Fruit fly (Drosophila melanogaster): ENCODE data around the gene Miro.

Miro gene

DNA sequence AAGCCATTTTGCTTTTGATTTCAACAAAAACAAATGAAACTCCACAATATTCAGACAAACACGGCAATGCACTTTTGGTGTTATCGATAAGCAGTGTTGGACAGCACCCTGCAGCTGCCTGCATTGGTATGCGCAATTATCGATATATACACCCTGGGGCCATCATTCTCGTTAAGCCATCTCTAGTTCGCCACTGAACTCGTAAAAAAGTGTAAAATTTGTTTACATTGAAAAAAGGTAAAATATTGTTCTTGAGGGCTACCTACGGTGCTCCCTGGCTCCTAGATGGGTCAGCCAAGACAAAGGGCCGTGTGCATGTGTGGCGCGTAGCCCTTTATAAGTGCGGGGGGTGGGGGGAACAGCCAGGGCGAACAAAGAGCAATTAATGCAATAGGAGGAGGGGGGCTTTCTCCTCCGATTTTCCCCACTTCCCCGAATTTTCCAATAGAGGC, 52.1 kb downstream of the Miro start, which contains the start of the genes CG13603 and CG5902 (continued):
- TF ChIP-seq CG14965 (GFP tag; optimal IDR thresholded peaks at IDR 0.05; ENCODE audit: borderline replicate concordance), result no peak
- TF ChIP-seq Max (GFP tag; optimal IDR thresholded peaks at IDR 0.05), result no peak
- TF ChIP-seq tll (GFP tag; optimal IDR thresholded peaks at IDR 0.05), result no peak
- TF ChIP-seq grn (GFP tag; optimal IDR thresholded peaks at IDR 0.05), result no peak
- TF ChIP-seq CG15514 (GFP tag; optimal IDR thresholded peaks at IDR 0.05), result peak; percentile 73
- TF ChIP-seq exex (tag; optimal IDR thresholded peaks at IDR 0.05), result no peak
- TF ChIP-seq dysf (GFP tag; IDR thresholded peaks at IDR 0.05), result 0 out of 3 replicates have a peak, but pooled peaks have one; percentile 12
- no peak for TF ChIP-seq Dfd (GFP tag; optimal IDR thresholded peaks at IDR 0.05)
- peak; percentile 67 for TF ChIP-seq repo (GFP tag; optimal IDR thresholded peaks at IDR 0.05)
- no peak for TF ChIP-seq CG3065 (GFP tag; optimal IDR thresholded peaks at IDR 0.05)
- TF ChIP-seq bab2 (GFP tag; optimal IDR thresholded peaks at IDR 0.05), result peak; percentile 26
- no peak for TF ChIP-seq unpg (GFP tag; optimal IDR thresholded peaks at IDR 0.05)
- TF ChIP-seq odd (GFP tag; optimal IDR thresholded peaks at IDR 0.05), result peak; percentile 25
- no peak for TF ChIP-seq CG17361 (GFP tag; IDR thresholded peaks at IDR 0.05)
- no peak for TF ChIP-seq ase (GFP tag; IDR thresholded peaks at IDR 0.05)
- TF ChIP-seq Sry-β (GFP tag; optimal IDR thresholded peaks at IDR 0.05), result no peak
- no peak for TF ChIP-seq Six4 (GFP tag; optimal IDR thresholded peaks at IDR 0.05)
- TF ChIP-seq CG3726 (GFP tag; IDR thresholded peaks at IDR 0.05), result no peak
- TF ChIP-seq jigr1 (GFP tag; IDR thresholded peaks at IDR 0.05), result no peak
- no peak for TF ChIP-seq CG12104 (GFP tag; optimal IDR thresholded peaks at IDR 0.05)
- peak; percentile 71; the same call in 1 of the 2 replicates for TF ChIP-seq hbn (GFP tag; IDR thresholded peaks at IDR 0.05; ENCODE audit: partially characterized antibody)
- peak; percentile 79 for TF ChIP-seq CG6791 (GFP tag; IDR thresholded peaks at IDR 0.05; ENCODE audit: partially characterized antibody)
- TF ChIP-seq CG6854 (GFP tag; optimal IDR thresholded peaks at IDR 0.05), result no peak
- no peak for TF ChIP-seq da (GFP tag; optimal IDR thresholded peaks at IDR 0.05)
- TF ChIP-seq CG17359 (tag; optimal IDR thresholded peaks at IDR 0.05), result peak; percentile 36
- peak; percentile 61 for TF ChIP-seq CG34422 (GFP tag; IDR thresholded peaks at IDR 0.05)
- no peak for TF ChIP-seq Ssrp (tag; optimal IDR thresholded peaks at IDR 0.05)
- no peak for TF ChIP-seq CG13894 (tag; optimal IDR thresholded peaks at IDR 0.05)
- no peak for TF ChIP-seq Hr39 (optimal IDR thresholded peaks at IDR 0.05)
- TF ChIP-seq CG18476 (GFP tag; optimal IDR thresholded peaks at IDR 0.05), result no peak
- peak; percentile 73 for TF ChIP-seq Side (GFP tag; optimal IDR thresholded peaks at IDR 0.05)
- peak; percentile 83 for TF ChIP-seq CHES-1-like (GFP tag; optimal IDR thresholded peaks at IDR 0.05)
- no peak for TF ChIP-seq scrt (GFP tag; optimal IDR thresholded peaks at IDR 0.05)
- TF ChIP-seq sug (tag; optimal IDR thresholded peaks at IDR 0.05), result peak; percentile 49
- no peak for TF ChIP-seq CG11696 (GFP tag; IDR thresholded peaks at IDR 0.05)
- no peak for TF ChIP-seq eyg (GFP tag; optimal IDR thresholded peaks at IDR 0.05)
- TF ChIP-seq hb (GFP tag; IDR thresholded peaks at IDR 0.05; ENCODE audit: partially characterized antibody), result peak; percentile 77
- TF ChIP-seq Dek (tag; optimal IDR thresholded peaks at IDR 0.05), result no peak
- TF ChIP-seq CG9215 (GFP tag; IDR thresholded peaks at IDR 0.05), result 0 out of 2 replicates have a peak, but pooled peaks have one; percentile 13
- TF ChIP-seq CG7928 (GFP tag; optimal IDR thresholded peaks at IDR 0.05), result no peak
- TF ChIP-seq stc (GFP tag; IDR thresholded peaks at IDR 0.05), result no peak
- TF ChIP-seq CG6765 (GFP tag; optimal IDR thresholded peaks at IDR 0.05), result no peak
- peak; percentile 35; the same call in 1 of the 2 replicates for TF ChIP-seq ssp (GFP tag; IDR thresholded peaks at IDR 0.05)
- TF ChIP-seq dimm (GFP tag; IDR thresholded peaks at IDR 0.05), result no peak
- TF ChIP-seq Hr51 (GFP tag; optimal IDR thresholded peaks at IDR 0.05), result peak in 1 of 2 experiments; percentile 50
- TF ChIP-seq pzg (GFP tag; optimal IDR thresholded peaks at IDR 0.05), result peak; percentile 86
- TF ChIP-seq CG1603 (tag; optimal IDR thresholded peaks at IDR 0.05), result peak; percentile 76
- no peak for TF ChIP-seq CG11695 (GFP tag; IDR thresholded peaks at IDR 0.05)
- peak; percentile 44 for TF ChIP-seq CG4854 (GFP tag; optimal IDR thresholded peaks at IDR 0.05)
- TF ChIP-seq Ptx1 (GFP tag; IDR thresholded peaks at IDR 0.05), result 0 out of 2 replicates have a peak, but pooled peaks have one; percentile 44
- TF ChIP-seq CG15011 (GFP tag; optimal IDR thresholded peaks at IDR 0.05), result no peak

Data from whole organism, embryonic.